Worm (Caenorhabditis elegans) whole organism, late embryonic: ENCODE data around the gene srd-4.

ENCODE experiments used
- K02D7.2 ChIP-seq: sonication (generic microtip); optimal IDR thresholded peaks from 2 replicates; lab custom pipeline; 2017; ENCODE audit warnings: mild to moderate bottlenecking, missing genetic modification characterization, missing compliant biosample characterization
- elt-2 ChIP-seq: sonication (generic microtip); optimal IDR thresholded peaks from 2 replicates; lab custom pipeline; 2016; ENCODE audit warnings: missing genetic modification reagents, missing genetic modification characterization, missing compliant biosample characterization
- fkh-10 ChIP-seq: fragments of 150-350 bp; optimal IDR thresholded peaks from 2 replicates; lab custom pipeline; 2014; ENCODE audit warnings: missing biosample characterization, missing genetic modification reagents, missing genetic modification characterization

ce11 chrV:12195845-12196244 is 11.1 kb downstream of the srd-4 start, which contains the start of gene ZK836.3:
- TF ChIP-seq elt-2 (tag; lab: Kevin White, UChicago) (no peak), fkh-10 (no peak), K02D7.2 (tag; lab: Kevin White, UChicago) (no peak)
